Fruit fly (Drosophila melanogaster): Measurements from ENCODE around the gene CG5645.
A peak's percentile ranks its signal among the peaks of the same experiment; 100 is the strongest.

The CG5645 gene

DNA sequence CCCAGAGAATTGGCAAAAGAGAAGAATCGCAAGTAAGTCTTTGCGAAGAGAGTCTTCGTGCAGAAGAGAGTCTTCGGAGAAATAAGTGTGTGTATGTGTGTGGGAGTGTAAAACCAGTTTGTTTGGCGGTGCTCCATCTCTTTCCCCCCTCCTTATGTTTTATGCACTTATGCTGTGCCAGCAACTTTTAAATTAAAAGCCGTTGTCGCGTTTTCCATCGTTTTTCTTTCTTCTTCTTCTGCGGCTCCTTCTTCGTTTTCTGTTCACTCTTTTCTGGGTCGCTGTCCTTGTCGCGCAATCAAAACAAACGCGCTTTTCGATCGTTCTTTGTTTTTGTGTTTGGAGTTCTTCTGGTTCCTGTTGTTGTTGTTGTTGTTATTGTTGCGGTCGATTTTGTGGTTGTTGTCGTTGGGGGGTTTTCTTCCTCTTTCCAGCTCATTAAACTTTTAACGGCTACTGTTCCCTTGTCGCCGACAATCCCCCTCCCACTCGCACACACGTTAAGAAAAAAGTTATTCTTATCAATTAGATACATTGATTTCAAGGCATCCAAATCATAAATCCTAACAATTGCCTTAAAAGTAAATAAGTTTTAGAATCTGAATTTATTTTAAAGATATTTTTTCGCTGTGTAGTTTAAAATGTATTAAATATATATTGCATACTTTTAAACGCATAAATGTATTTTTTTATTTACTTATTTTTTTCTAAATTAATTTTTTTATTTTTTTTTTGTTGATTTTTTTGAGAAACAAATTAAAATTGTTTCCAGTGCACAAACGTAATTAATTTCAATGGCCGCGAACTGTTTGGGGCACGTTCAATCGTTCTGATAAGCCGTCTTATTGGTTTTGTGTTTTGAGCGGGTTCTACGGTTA lies 25.2 kb downstream of the CG5645 start (continued):
- no peak for TF ChIP-seq HLH54F (GFP tag; optimal IDR thresholded peaks at IDR 0.05)
- no peak for TF ChIP-seq yki (optimal IDR thresholded peaks at IDR 0.05)
- 0 out of 3 replicates have a peak, but pooled peaks have one; percentile 16 for TF ChIP-seq Dbx (GFP tag; IDR thresholded peaks at IDR 0.05)
- peak; percentile 60 for TF ChIP-seq CG4820 (GFP tag; optimal IDR thresholded peaks at IDR 0.05)
- TF ChIP-seq Kr (GFP tag; optimal IDR thresholded peaks at IDR 0.05): peak; percentile 14
- TF ChIP-seq bowl (GFP tag; IDR thresholded peaks at IDR 0.05): no peak
- TF ChIP-seq Trl (optimal IDR thresholded peaks at IDR 0.05): peak; percentile 53 to 75
- TF ChIP-seq Trl (GFP tag; optimal IDR thresholded peaks at IDR 0.05): peak; percentile 25
- TF ChIP-seq CG11093 (GFP tag; IDR thresholded peaks at IDR 0.05): no peak
- no peak for TF ChIP-seq CG11456 (GFP tag; IDR thresholded peaks at IDR 0.05)
- TF ChIP-seq crp (GFP tag; optimal IDR thresholded peaks at IDR 0.05): peak in 1 of 2 experiments; percentile 3
- TF ChIP-seq Xrp1 (GFP tag; IDR thresholded peaks at IDR 0.05): peak; percentile 88
- TF ChIP-seq Camta (GFP tag; optimal IDR thresholded peaks at IDR 0.05): no peak
- no peak for TF ChIP-seq CG17612 (GFP tag; IDR thresholded peaks at IDR 0.05)
- TF ChIP-seq hb (GFP tag; IDR thresholded peaks at IDR 0.05; ENCODE audit: partially characterized antibody): no peak
- TF ChIP-seq CG34422 (GFP tag; IDR thresholded peaks at IDR 0.05): peak; percentile 69; the same call in 2 of the 3 replicates
- TF ChIP-seq Hr3 (GFP tag; optimal IDR thresholded peaks at IDR 0.05): peak; percentile 81
- TF ChIP-seq Xbp1 (GFP tag; optimal IDR thresholded peaks at IDR 0.05): peak; percentile 76
- TF ChIP-seq H2.0 (GFP tag; IDR thresholded peaks at IDR 0.05): peak; percentile 53; the same call in 1 of the 2 replicates
- TF ChIP-seq CG7556 (GFP tag; optimal IDR thresholded peaks at IDR 0.05): peak; percentile 89
- TF ChIP-seq dmrt99B (tag; optimal IDR thresholded peaks at IDR 0.05): peak; percentile 89
- peak; percentile 87 for TF ChIP-seq Oli (tag; optimal IDR thresholded peaks at IDR 0.05)
- TF ChIP-seq rib (GFP tag; IDR thresholded peaks at IDR 0.05): no peak
- TF ChIP-seq CoRest (tag; optimal IDR thresholded peaks at IDR 0.05): peak; percentile 95
- no peak for TF ChIP-seq Atf3 (GFP tag; optimal IDR thresholded peaks at IDR 0.05)
- no peak for TF ChIP-seq CG4282 (GFP tag; optimal IDR thresholded peaks at IDR 0.05)
- TF ChIP-seq CG6683 (GFP tag; optimal IDR thresholded peaks at IDR 0.05): peak; percentile 71
- peak; percentile 60 for TF ChIP-seq cato (GFP tag; optimal IDR thresholded peaks at IDR 0.05; ENCODE audit: borderline replicate concordance)
- no peak for TF ChIP-seq CG11085 (GFP tag; IDR thresholded peaks at IDR 0.05)
- peak; percentile 91 for TF ChIP-seq CG13424 (tag; optimal IDR thresholded peaks at IDR 0.05)
- TF ChIP-seq CG3065 (GFP tag; optimal IDR thresholded peaks at IDR 0.05): peak; percentile 54
- TF ChIP-seq inv (GFP tag; IDR thresholded peaks at IDR 0.05; ENCODE audit: partially characterized antibody): no peak
- peak; percentile 41 for TF ChIP-seq CG17802 (tag; optimal IDR thresholded peaks at IDR 0.05)
- TF ChIP-seq Sox100B (GFP tag; optimal IDR thresholded peaks at IDR 0.05): peak; percentile 90
- TF ChIP-seq dm (GFP tag; optimal IDR thresholded peaks at IDR 0.05): no peak
- peak; percentile 93 for TF ChIP-seq Abd-B (GFP tag; optimal IDR thresholded peaks at IDR 0.05)
- no peak for TF ChIP-seq Dad (GFP tag; optimal IDR thresholded peaks at IDR 0.05)
- no peak for TF ChIP-seq sna (GFP tag; IDR thresholded peaks at IDR 0.05; ENCODE audit: partially characterized antibody)
- TF ChIP-seq CG10959 (GFP tag; IDR thresholded peaks at IDR 0.05): no peak
- no peak for TF ChIP-seq pb (GFP tag; optimal IDR thresholded peaks at IDR 0.05)
- peak; percentile 80 for TF ChIP-seq CG4424 (GFP tag; optimal IDR thresholded peaks at IDR 0.05)
- no peak; the same call in 2 of the 3 replicates for TF ChIP-seq CG7963 (GFP tag; IDR thresholded peaks at IDR 0.05; ENCODE audit: partially characterized antibody)
- TF ChIP-seq zfh2 (GFP tag; optimal IDR thresholded peaks at IDR 0.05): no peak
- TF ChIP-seq lab (GFP tag; optimal IDR thresholded peaks at IDR 0.05): peak; percentile 78
- TF ChIP-seq dimm (GFP tag; IDR thresholded peaks at IDR 0.05): no peak
- peak; percentile 11 for TF ChIP-seq CG1529 (GFP tag; optimal IDR thresholded peaks at IDR 0.05)
- peak; percentile 82 for TF ChIP-seq Meics (GFP tag; optimal IDR thresholded peaks at IDR 0.05)
- TF ChIP-seq E2f1 (GFP tag; IDR thresholded peaks at IDR 0.05): peak; percentile 82
- TF ChIP-seq cg (GFP tag; optimal IDR thresholded peaks at IDR 0.05): peak; percentile 34
